Worm (Caenorhabditis elegans): ENCODE results near the gene bath-19.

Gene bath-19

ce11 chrII:1989010-1989409 is 50.2 kb downstream of the bath-19 start, which contains the start of gene math-44:
Gene math-44, plus strand, starts transcription at chrII:1989310.
- TF ChIP-seq R02D3.7 (tag; optimal IDR thresholded peaks at IDR 0.05) (no peak), elt-1 (tag; optimal IDR thresholded peaks at IDR 0.05) (no peak), lin-13 (GFP tag; optimal IDR thresholded peaks at IDR 0.05) (no peak), nhr-23 (tag; optimal IDR thresholded peaks at IDR 0.05) (no peak)

ce11 chrII:1986979-1987378 is 52.2 kb downstream of the bath-19 start, which contains the start of gene Y16E11A.4:
Gene Y16E11A.4, plus strand, starts transcription at chrII:1987279.
- TF ChIP-seq ZK546.5 (tag; optimal IDR thresholded peaks at IDR 0.05) = no peak
- no peak for TF ChIP-seq nhr-23 (tag; optimal IDR thresholded peaks at IDR 0.05)
- no peak for TF ChIP-seq nhr-77 (tag; optimal IDR thresholded peaks at IDR 0.05)
- TF ChIP-seq elt-3 (tag; optimal IDR thresholded peaks at IDR 0.05) = no peak
- no peak for TF ChIP-seq elt-1 (tag; optimal IDR thresholded peaks at IDR 0.05)
- no peak for TF ChIP-seq sma-9 (GFP tag; optimal IDR thresholded peaks at IDR 0.05)
- no peak for TF ChIP-seq sma-9 (tag; optimal IDR thresholded peaks at IDR 0.05)
- TF ChIP-seq nhr-6 (tag; optimal IDR thresholded peaks at IDR 0.05) = no peak
- TF ChIP-seq zag-1 (tag; optimal IDR thresholded peaks at IDR 0.05) = no peak
